Fruit fly (Drosophila melanogaster): ENCODE measurements around the gene CG33116.

CG33116 gene

DNA sequence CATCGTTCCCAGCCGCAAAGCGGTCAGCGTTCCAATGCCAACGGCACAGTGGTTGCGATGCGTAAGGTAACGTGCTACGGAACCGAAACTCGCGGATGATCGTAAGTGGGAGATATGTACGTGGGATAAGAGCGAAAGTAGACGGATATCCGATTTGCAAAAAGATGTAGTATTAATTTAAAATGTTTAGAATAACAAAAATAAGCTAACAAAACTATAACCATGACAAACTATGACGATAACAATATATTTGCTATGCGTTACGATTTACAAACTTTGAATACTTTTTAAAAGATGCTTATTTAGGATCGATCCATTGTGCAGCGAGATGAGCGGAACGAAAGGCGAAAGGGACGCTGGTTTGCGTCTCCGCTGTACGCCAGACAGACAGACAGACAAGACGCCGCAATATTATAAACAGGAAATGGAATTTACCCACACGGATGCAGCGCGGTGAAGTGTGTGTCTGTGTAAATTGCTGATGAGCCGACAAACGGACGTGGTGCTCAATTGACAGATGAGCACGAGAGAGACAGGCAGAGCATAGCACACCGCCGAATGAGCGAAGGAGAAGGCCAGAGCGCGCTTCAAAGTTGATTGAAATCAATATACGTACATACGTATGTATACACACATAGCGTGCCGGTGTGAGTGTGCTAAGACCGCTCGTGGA lies 42.5 kb downstream of the CG33116 start:
- TF ChIP-seq CG13204 (GFP tag; optimal IDR thresholded peaks at IDR 0.05), result peak; percentile 91
- TF ChIP-seq D1 (tag; optimal IDR thresholded peaks at IDR 0.05), result peak; percentile 94
- peak; percentile 86 for TF ChIP-seq gl (tag; optimal IDR thresholded peaks at IDR 0.05)
- TF ChIP-seq CG10348 (GFP tag; IDR thresholded peaks at IDR 0.05), result peak; percentile 85
- peak; percentile 43 for TF ChIP-seq EcR (GFP tag; optimal IDR thresholded peaks at IDR 0.05)
- TF ChIP-seq CG8159 (tag; optimal IDR thresholded peaks at IDR 0.05), result peak; percentile 97
- peak; percentile 95 for TF ChIP-seq CG15710 (tag; optimal IDR thresholded peaks at IDR 0.05)
- peak; percentile 98 for TF ChIP-seq CG9948 (tag; optimal IDR thresholded peaks at IDR 0.05)
- peak; percentile 95 for TF ChIP-seq CG17806 (tag; optimal IDR thresholded peaks at IDR 0.05)
- TF ChIP-seq CG12605 (GFP tag; IDR thresholded peaks at IDR 0.05), result peak; percentile 82
- peak; percentile 93 for TF ChIP-seq Pif1B (GFP tag; optimal IDR thresholded peaks at IDR 0.05)
- peak; percentile 91 for TF ChIP-seq CG32121 (GFP tag; IDR thresholded peaks at IDR 0.05)
- TF ChIP-seq Snoo (tag; optimal IDR thresholded peaks at IDR 0.05), result peak; percentile 93
- TF ChIP-seq CG14655 (GFP tag; optimal IDR thresholded peaks at IDR 0.05), result peak; percentile 99
- TF ChIP-seq CG8301 (tag; optimal IDR thresholded peaks at IDR 0.05), result peak; percentile 98
- TF ChIP-seq Pif1A (GFP tag; optimal IDR thresholded peaks at IDR 0.05), result peak; percentile 96
- peak; percentile 83 for TF ChIP-seq rn (GFP tag; IDR thresholded peaks at IDR 0.05)
- TF ChIP-seq CG34367 (tag; optimal IDR thresholded peaks at IDR 0.05), result peak; percentile 96
- TF ChIP-seq Ets98B (GFP tag; IDR thresholded peaks at IDR 0.05), result peak; percentile 88
- peak; percentile 92 for TF ChIP-seq CG4496 (GFP tag; IDR thresholded peaks at IDR 0.05)
- TF ChIP-seq fd96Ca (GFP tag; IDR thresholded peaks at IDR 0.05), result peak; percentile 95

dm6 chr2L:19576299-19576971 lies 43.2 kb downstream of the CG33116 start:
- peak; percentile 12 for TF ChIP-seq CG32121 (GFP tag; IDR thresholded peaks at IDR 0.05)
- TF ChIP-seq fd96Ca (GFP tag; IDR thresholded peaks at IDR 0.05), result 0 out of 3 replicates have a peak, but pooled peaks have one; percentile 19
- TF ChIP-seq CG12605 (GFP tag; IDR thresholded peaks at IDR 0.05), result 0 out of 2 replicates have a peak, but pooled peaks have one; percentile 18
- no peak for TF ChIP-seq CG10348 (GFP tag; IDR thresholded peaks at IDR 0.05)
- TF ChIP-seq Snoo (tag; optimal IDR thresholded peaks at IDR 0.05), result no peak
- peak; percentile 6 for TF ChIP-seq CG8159 (tag; optimal IDR thresholded peaks at IDR 0.05)
- no peak for TF ChIP-seq CG15710 (tag; optimal IDR thresholded peaks at IDR 0.05)
- no peak for TF ChIP-seq CG9948 (tag; optimal IDR thresholded peaks at IDR 0.05)
- no peak for TF ChIP-seq rn (GFP tag; IDR thresholded peaks at IDR 0.05)
- no peak for TF ChIP-seq EcR (GFP tag; optimal IDR thresholded peaks at IDR 0.05)
- peak; percentile 8; the same call in 1 of the 2 replicates for TF ChIP-seq Ets98B (GFP tag; IDR thresholded peaks at IDR 0.05)
- TF ChIP-seq CG34367 (tag; optimal IDR thresholded peaks at IDR 0.05), result peak; percentile 15
- TF ChIP-seq CG17806 (tag; optimal IDR thresholded peaks at IDR 0.05), result no peak
- no peak for TF ChIP-seq Pif1B (GFP tag; optimal IDR thresholded peaks at IDR 0.05)

- no peak for TF ChIP-seq Ets98B (GFP tag; IDR thresholded peaks at IDR 0.05)
- TF ChIP-seq D1 (tag; optimal IDR thresholded peaks at IDR 0.05), result no peak
- TF ChIP-seq CG4496 (GFP tag; IDR thresholded peaks at IDR 0.05), result no peak
- TF ChIP-seq Snoo (tag; optimal IDR thresholded peaks at IDR 0.05), result no peak
- TF ChIP-seq CG8159 (tag; optimal IDR thresholded peaks at IDR 0.05), result peak; percentile 5
- TF ChIP-seq fd96Ca (GFP tag; IDR thresholded peaks at IDR 0.05), result no peak
- peak; percentile 41 for TF ChIP-seq CG15710 (tag; optimal IDR thresholded peaks at IDR 0.05)
- no peak for TF ChIP-seq CG9948 (tag; optimal IDR thresholded peaks at IDR 0.05)
Observed at dm6 chr2L:19577187-19577765, 44.0 kb downstream of the CG33116 start, which contains the start of the genes spi and msb1l. TSS of gene spi (minus strand) at chr2L:19577315. TSS of gene msb1l (plus strand) at chr2L:19577701.

dm6 chr2L:19579995-19580578 lies 46.8 kb downstream of the CG33116 start, which contains the start of gene Pmvk:
TSS of gene Pmvk (minus strand) at chr2L:19580351.
- TF ChIP-seq CG32121 (GFP tag; IDR thresholded peaks at IDR 0.05) (no peak), CG8301 (tag; optimal IDR thresholded peaks at IDR 0.05) (peak; percentile 31)

dm6 chr2L:19582185-19582584 lies 48.9 kb downstream of the CG33116 start, which contains the start of gene Hakai:
TSS of gene Hakai (minus strand) at chr2L:19582474.
- TF ChIP-seq CG8301 (tag; optimal IDR thresholded peaks at IDR 0.05) (no peak), Pif1B (GFP tag; optimal IDR thresholded peaks at IDR 0.05) (peak; percentile 19), CG8159 (tag; optimal IDR thresholded peaks at IDR 0.05) (peak; percentile 29), CG4496 (GFP tag; IDR thresholded peaks at IDR 0.05) (0 out of 3 replicates have a peak, but pooled peaks have one; percentile 60), Pif1A (GFP tag; optimal IDR thresholded peaks at IDR 0.05) (no peak), Ets98B (GFP tag; IDR thresholded peaks at IDR 0.05) (0 out of 2 replicates have a peak, but pooled peaks have one; percentile 7), CG13204 (GFP tag; optimal IDR thresholded peaks at IDR 0.05) (no peak), fd96Ca (GFP tag; IDR thresholded peaks at IDR 0.05) (peak; percentile 70), Snoo (tag; optimal IDR thresholded peaks at IDR 0.05) (peak; percentile 37), CG15710 (tag; optimal IDR thresholded peaks at IDR 0.05) (peak; percentile 12), rn (GFP tag; IDR thresholded peaks at IDR 0.05) (0 out of 2 replicates have a peak, but pooled peaks have one; percentile 21), CG32121 (GFP tag; IDR thresholded peaks at IDR 0.05) (no peak)

Data from whole organism, pupa.